Fruit fly (Drosophila melanogaster): ENCODE data around the gene Act88F.

- TF ChIP-seq br (optimal IDR thresholded peaks at IDR 0.05) = no peak
- no peak for TF ChIP-seq zf30C (GFP tag; optimal IDR thresholded peaks at IDR 0.05)
- no peak for TF ChIP-seq stwl (tag; optimal IDR thresholded peaks at IDR 0.05)
- TF ChIP-seq Ptx1 (GFP tag; IDR thresholded peaks at IDR 0.05) = no peak
- TF ChIP-seq CoRest (tag; optimal IDR thresholded peaks at IDR 0.05) = no peak
- no peak for TF ChIP-seq yki (optimal IDR thresholded peaks at IDR 0.05)
- TF ChIP-seq CG14860 (GFP tag; IDR thresholded peaks at IDR 0.05; ENCODE audit: partially characterized antibody) = no peak
- no peak for TF ChIP-seq gt (GFP tag; IDR thresholded peaks at IDR 0.05)
- TF ChIP-seq Hr78 (GFP tag; optimal IDR thresholded peaks at IDR 0.05) = no peak
- no peak for TF ChIP-seq Vsx1 (GFP tag; optimal IDR thresholded peaks at IDR 0.05)
- TF ChIP-seq slou (GFP tag; optimal IDR thresholded peaks at IDR 0.05) = no peak
Measured at dm6 chr3R:15431142-15431541, 8.6 kb upstream of the Act88F start.

Data from whole organism, embryonic.